Worm (Caenorhabditis elegans): ENCODE data around the gene casy-1.

The casy-1 gene

DNA sequence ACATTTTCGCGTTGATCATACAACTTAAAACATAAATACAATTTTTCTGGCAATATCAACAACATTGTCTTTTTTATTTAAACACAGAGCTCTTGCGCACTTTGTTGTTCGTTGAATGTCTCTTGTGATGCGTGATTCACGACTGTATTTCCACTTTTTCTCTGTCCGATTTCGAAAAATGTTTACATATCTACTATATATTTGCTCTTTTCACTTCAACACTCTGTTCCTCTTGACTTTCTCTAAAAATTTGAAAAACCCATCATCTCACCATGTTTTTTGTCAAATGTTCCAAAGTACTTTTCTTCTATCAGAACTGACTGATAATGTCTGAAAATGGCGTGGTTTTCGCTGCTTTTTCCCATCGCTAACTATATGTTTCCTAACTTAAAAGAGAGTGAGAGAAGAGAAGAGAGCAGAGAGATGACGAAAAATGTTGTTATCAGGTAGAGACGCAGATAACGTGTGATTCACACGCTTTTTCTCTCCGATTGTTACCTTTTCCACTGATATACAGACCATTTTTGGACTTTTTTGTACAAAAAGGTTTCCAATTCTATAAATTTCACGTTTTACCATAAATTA lies 44.5 kb downstream of the casy-1 start:
- TF ChIP-seq mdl-1 (tag; optimal IDR thresholded peaks at IDR 0.05) (peak in 1 of 2 experiments; percentile 46), nhr-28 (tag; optimal IDR thresholded peaks at IDR 0.05) (peak; percentile 93), T20F7.1 (GFP tag; optimal IDR thresholded peaks at IDR 0.05) (peak; percentile 56), nhr-6 (tag; optimal IDR thresholded peaks at IDR 0.05) (peak; percentile 47), lsy-2 (tag; optimal IDR thresholded peaks at IDR 0.05) (peak in 1 of 2 experiments; percentile 45), nhr-25 (tag; optimal IDR thresholded peaks at IDR 0.05; ENCODE audit: borderline replicate concordance, insufficient read depth) (no peak), unc-39 (tag; optimal IDR thresholded peaks at IDR 0.05) (no peak), dve-1 (tag; optimal IDR thresholded peaks at IDR 0.05; ENCODE audit: insufficient read depth) (peak; percentile 88), nhr-102 (tag; optimal IDR thresholded peaks at IDR 0.05) (no peak), skn-1 (tag; optimal IDR thresholded peaks at IDR 0.05) (no peak), daf-12 (tag; optimal IDR thresholded peaks at IDR 0.05) (no peak), snpc-1.2 (GFP tag; IDR thresholded peaks at IDR 0.05) (no peak), dmd-6 (GFP tag; IDR thresholded peaks at IDR 0.05) (peak; percentile 90), lin-13 (GFP tag; optimal IDR thresholded peaks at IDR 0.05) (peak; percentile 14), hlh-30 (tag; optimal IDR thresholded peaks at IDR 0.05; ENCODE audit: insufficient read depth) (peak; percentile 18), pqm-1 (tag; optimal IDR thresholded peaks at IDR 0.05) (peak; percentile 89), hlh-11 (tag; optimal IDR thresholded peaks at IDR 0.05) (peak; percentile 85), aha-1 (tag) (peak; percentile 83), lir-3 (tag; optimal IDR thresholded peaks at IDR 0.05) (no peak), daf-16 (GFP tag; optimal IDR thresholded peaks at IDR 0.05) (peak in 1 of 2 experiments; percentile 16), daf-16 (tag; optimal IDR thresholded peaks at IDR 0.05) (peak; percentile 92), tra-1 (GFP tag; IDR thresholded peaks at IDR 0.05) (0 out of 2 replicates have a peak, but pooled peaks have one; percentile 55), lin-1 (GFP tag; IDR thresholded peaks at IDR 0.05) (peak; percentile 34; the same call in 1 of the 2 replicates), ama-1 (optimal IDR thresholded peaks at IDR 0.05) (no peak), mxl-3 (GFP tag; optimal IDR thresholded peaks at IDR 0.05) (peak; percentile 64), hif-1 (tag; optimal IDR thresholded peaks at IDR 0.05) (peak in 1 of 2 experiments; percentile 6), nhr-77 (tag; optimal IDR thresholded peaks at IDR 0.05) (peak; percentile 78), nhr-48 (tag; optimal IDR thresholded peaks at IDR 0.05) (peak; percentile 36), mes-2 (tag; optimal IDR thresholded peaks at IDR 0.05; ENCODE audit: poor library complexity, severe bottlenecking) (peak; percentile 29), daf-8 (GFP tag; IDR thresholded peaks at IDR 0.05) (no peak), nhr-76 (tag; optimal IDR thresholded peaks at IDR 0.05) (no peak), unc-62 (GFP tag; optimal IDR thresholded peaks at IDR 0.05 in 1 of 2) (peak in 1 of 2 experiments; percentile 86), unc-62 (tag; optimal IDR thresholded peaks at IDR 0.05) (no peak)

DNA sequence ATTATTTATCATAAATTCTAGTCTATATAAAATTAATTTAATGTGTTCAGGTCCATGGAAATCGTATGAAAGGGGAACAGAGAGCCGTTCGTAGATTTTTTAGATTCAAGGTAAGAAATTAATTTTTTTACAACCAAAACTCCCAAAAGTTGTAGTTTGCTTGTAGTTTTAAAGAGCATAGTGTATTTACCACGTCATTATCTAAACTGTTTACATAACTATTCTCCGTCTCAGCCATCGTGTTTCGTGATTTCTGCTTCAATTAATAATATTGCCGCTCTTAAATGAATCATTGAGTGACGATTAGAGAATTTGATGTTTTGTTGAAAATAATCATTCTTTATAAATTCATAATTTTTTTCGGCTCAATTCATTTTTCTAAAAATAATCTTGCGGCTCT lies 45.2 kb downstream of the casy-1 start, which contains the start of gene cgt-3:
TSS of gene cgt-3 (plus strand) at position 51 of the 400 bp plus-strand sequence.
- TF ChIP-seq lin-38 (GFP tag; IDR thresholded peaks at IDR 0.05), result peak; percentile 30; the same call in 1 of the 2 replicates
- no peak for TF ChIP-seq dve-1 (tag; optimal IDR thresholded peaks at IDR 0.05; ENCODE audit: insufficient read depth)
- no peak for TF ChIP-seq unc-130 (GFP tag; optimal IDR thresholded peaks at IDR 0.05)
- TF ChIP-seq snpc-4 (tag; optimal IDR thresholded peaks at IDR 0.05), result no peak
- no peak for TF ChIP-seq daf-8 (GFP tag; IDR thresholded peaks at IDR 0.05)
- TF ChIP-seq dmd-6 (GFP tag; IDR thresholded peaks at IDR 0.05), result no peak
- TF ChIP-seq mep-1 (tag; optimal IDR thresholded peaks at IDR 0.05), result no peak
- no peak for TF ChIP-seq T20F7.1 (GFP tag; optimal IDR thresholded peaks at IDR 0.05)
- no peak for TF ChIP-seq tag-97 (GFP tag; IDR thresholded peaks at IDR 0.05)
- no peak for TF ChIP-seq F26F4.8 (GFP tag; conservative IDR thresholded peaks at IDR 0.05)
- TF ChIP-seq nhr-28 (tag; optimal IDR thresholded peaks at IDR 0.05), result peak; percentile 80
- no peak for TF ChIP-seq daf-16 (GFP tag; optimal IDR thresholded peaks at IDR 0.05)
- peak; percentile 84 for TF ChIP-seq daf-16 (tag; optimal IDR thresholded peaks at IDR 0.05)
- no peak for TF ChIP-seq aly-2 (tag; optimal IDR thresholded peaks at IDR 0.05)
- no peak for TF ChIP-seq pha-4 (GFP tag; IDR thresholded peaks at IDR 0.05)
- peak; percentile 17 for TF ChIP-seq pha-4 (tag; optimal IDR thresholded peaks at IDR 0.05)
- no peak for TF ChIP-seq ama-1 (optimal IDR thresholded peaks at IDR 0.05)
- TF ChIP-seq duxl-1 (tag; optimal IDR thresholded peaks at IDR 0.05; ENCODE audit: poor library complexity), result no peak
- no peak for TF ChIP-seq ceh-62 (tag; optimal IDR thresholded peaks at IDR 0.05)
- TF ChIP-seq lsy-2 (tag; optimal IDR thresholded peaks at IDR 0.05), result peak in 1 of 2 experiments; percentile 12

Measured in whole organism, L4 larva.